Worm (Caenorhabditis elegans): ENCODE measurements around the gene F59A6.12.

F59A6.12 gene

DNA sequence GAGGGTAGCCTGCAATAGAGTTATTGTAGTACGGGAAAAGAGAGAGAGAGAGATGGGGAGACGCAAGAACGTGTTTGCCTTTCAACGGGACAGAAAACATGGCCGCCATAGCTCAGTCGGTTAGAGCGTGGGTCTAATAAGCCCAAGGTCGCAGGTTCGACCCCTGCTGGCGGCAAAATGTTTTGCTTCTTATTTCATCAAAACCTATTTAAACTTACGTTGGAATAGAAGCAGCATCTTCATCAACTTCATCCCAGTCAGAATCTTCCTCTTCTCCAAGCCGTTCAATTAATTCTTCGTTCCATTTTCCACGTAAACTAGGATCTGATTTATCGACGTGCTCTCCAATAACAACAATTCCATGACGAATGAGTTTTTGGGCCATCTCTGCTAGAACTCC lies 20.8 kb upstream of the F59A6.12 start (continued):
- TF ChIP-seq sdz-12 (GFP tag; optimal IDR thresholded peaks at IDR 0.05) (peak; percentile 82), skn-1 (tag; optimal IDR thresholded peaks at IDR 0.05) (no peak), ctbp-1 (GFP tag; IDR thresholded peaks at IDR 0.05) (0 out of 2 replicates have a peak, but pooled peaks have one; percentile 41), cey-2 (tag; optimal IDR thresholded peaks at IDR 0.05; ENCODE audit: borderline replicate concordance, insufficient read depth) (no peak)

DNA sequence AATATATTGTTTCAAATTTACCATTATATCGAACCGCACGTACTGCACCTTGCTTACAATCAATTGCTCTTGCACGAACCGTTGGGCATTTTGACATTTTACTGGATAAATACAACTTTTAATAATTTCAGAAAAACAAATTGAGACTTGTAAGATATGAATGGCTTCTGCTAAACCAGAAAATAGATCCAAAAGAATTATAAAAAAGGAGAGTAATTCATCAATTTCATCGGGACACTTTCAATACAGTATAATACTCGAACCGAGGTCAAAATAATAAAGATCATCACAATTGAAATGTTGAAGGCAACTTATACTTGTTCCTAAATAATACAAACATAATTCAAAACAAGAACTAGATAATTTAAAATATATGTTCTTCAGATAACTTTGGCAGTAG lies 19.7 kb upstream of the F59A6.12 start, which contains the start of gene wdr-83:
wdr-83 (minus strand) TSS at position 101 of the 400 bp plus-strand sequence.
- TF ChIP-seq cey-2 (tag; optimal IDR thresholded peaks at IDR 0.05; ENCODE audit: borderline replicate concordance, insufficient read depth) (no peak), R02D3.7 (tag; optimal IDR thresholded peaks at IDR 0.05) (no peak), daf-8 (GFP tag; IDR thresholded peaks at IDR 0.05) (no peak), gei-8 (GFP tag; optimal IDR thresholded peaks at IDR 0.05) (no peak), lin-13 (GFP tag; optimal IDR thresholded peaks at IDR 0.05) (no peak), D1046.2 (GFP tag; IDR thresholded peaks at IDR 0.05) (no peak), lin-38 (GFP tag; IDR thresholded peaks at IDR 0.05) (no peak), php-3 (GFP tag; IDR thresholded peaks at IDR 0.05) (no peak), tag-97 (GFP tag; IDR thresholded peaks at IDR 0.05) (no peak), Y105C5A.15 (GFP tag; IDR thresholded peaks at IDR 0.05) (no peak), nhr-11 (tag; optimal IDR thresholded peaks at IDR 0.05) (no peak), duxl-1 (tag; optimal IDR thresholded peaks at IDR 0.05; ENCODE audit: poor library complexity) (no peak), egl-43 (GFP tag; IDR thresholded peaks at IDR 0.05) (no peak), zfp-3 (GFP tag; conservative IDR thresholded peaks at IDR 0.05) (no peak), arid-1 (GFP tag; conservative IDR thresholded peaks at IDR 0.05) (no peak), F49E8.2 (tag; optimal IDR thresholded peaks at IDR 0.05; ENCODE audit: borderline replicate concordance) (no peak), nhr-25 (tag; optimal IDR thresholded peaks at IDR 0.05; ENCODE audit: borderline replicate concordance, insufficient read depth) (no peak), ceh-28 (tag; optimal IDR thresholded peaks at IDR 0.05) (no peak)

DNA sequence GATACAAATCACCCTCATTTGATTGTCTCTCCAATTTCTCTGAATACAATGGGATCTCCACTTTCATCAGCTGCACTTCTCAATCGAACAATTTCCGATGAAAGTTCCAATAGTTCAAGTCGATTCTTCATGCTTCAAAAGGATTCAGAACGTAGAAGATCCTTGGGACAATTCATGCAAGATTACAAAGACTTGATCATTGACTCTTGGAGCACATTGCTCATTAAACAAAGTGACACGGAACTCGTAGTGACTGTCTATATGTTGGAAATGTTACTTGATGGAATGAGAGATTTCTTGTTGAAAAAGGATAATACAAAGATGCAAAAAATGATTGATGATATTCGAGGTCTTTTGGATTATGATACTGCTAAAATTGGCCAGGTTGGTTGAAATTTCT lies 16.1 kb upstream of the F59A6.12 start:
- TF ChIP-seq unc-62 (GFP tag; optimal IDR thresholded peaks at IDR 0.05 in 1 of 2) (peak in 1 of 2 experiments; percentile 99), unc-62 (tag; optimal IDR thresholded peaks at IDR 0.05) (no peak), egl-27 (tag; optimal IDR thresholded peaks at IDR 0.05) (no peak), sdz-12 (GFP tag; optimal IDR thresholded peaks at IDR 0.05) (no peak)

DNA sequence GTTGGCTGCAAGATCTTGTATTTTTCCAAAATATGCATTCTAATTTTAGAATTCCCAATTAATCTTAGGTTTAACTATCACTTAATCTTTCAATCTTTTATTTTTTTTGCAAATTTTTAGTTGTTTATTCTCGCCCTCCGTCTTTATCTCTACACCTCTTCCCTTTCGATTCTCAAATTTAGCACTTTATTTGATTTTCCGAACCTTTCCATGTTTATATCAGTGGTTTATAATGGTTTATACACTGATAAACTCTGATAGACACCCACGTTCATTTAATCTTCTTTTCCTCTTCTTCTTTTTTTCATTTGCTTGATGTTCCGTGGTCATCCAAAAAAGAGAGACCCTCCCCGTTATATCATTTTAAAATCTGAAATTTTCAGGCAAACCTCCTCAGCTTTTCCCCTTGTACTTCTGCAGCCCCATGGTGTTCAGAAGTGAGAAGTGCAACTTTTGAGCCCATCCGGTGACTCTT lies 10.5 kb upstream of the F59A6.12 start, which contains the start of the genes nsy-1 and F59A6.13:
nsy-1 (plus strand) TSS at position 377 of the 475 bp plus-strand sequence.
F59A6.13 (plus strand) TSS at position 425 of the 475 bp plus-strand sequence.
- TF ChIP-seq daf-16 (GFP tag; optimal IDR thresholded peaks at IDR 0.05) = no peak
- peak; percentile 72 for TF ChIP-seq daf-16 (tag; optimal IDR thresholded peaks at IDR 0.05)
- peak; percentile 39 for TF ChIP-seq dve-1 (tag; optimal IDR thresholded peaks at IDR 0.05; ENCODE audit: insufficient read depth)
- no peak for TF ChIP-seq lsy-2 (tag; optimal IDR thresholded peaks at IDR 0.05)
- TF ChIP-seq nhr-28 (tag; optimal IDR thresholded peaks at IDR 0.05) = peak; percentile 3
- TF ChIP-seq php-3 (GFP tag; IDR thresholded peaks at IDR 0.05) = 0 out of 2 replicates have a peak, but pooled peaks have one; percentile 15
- peak; percentile 79 for TF ChIP-seq pqm-1 (tag; optimal IDR thresholded peaks at IDR 0.05)
- TF ChIP-seq zfp-2 (tag; optimal IDR thresholded peaks at IDR 0.05) = no peak
- TF ChIP-seq daf-19 (GFP tag; conservative IDR thresholded peaks at IDR 0.05) = no peak
- peak; percentile 10 for TF ChIP-seq hlh-11 (tag; optimal IDR thresholded peaks at IDR 0.05)
- peak; percentile 70 for TF ChIP-seq dmd-6 (GFP tag; IDR thresholded peaks at IDR 0.05)
